Fruit fly (Drosophila melanogaster): ENCODE results near the gene CG6428.

CG6428 gene

DNA sequence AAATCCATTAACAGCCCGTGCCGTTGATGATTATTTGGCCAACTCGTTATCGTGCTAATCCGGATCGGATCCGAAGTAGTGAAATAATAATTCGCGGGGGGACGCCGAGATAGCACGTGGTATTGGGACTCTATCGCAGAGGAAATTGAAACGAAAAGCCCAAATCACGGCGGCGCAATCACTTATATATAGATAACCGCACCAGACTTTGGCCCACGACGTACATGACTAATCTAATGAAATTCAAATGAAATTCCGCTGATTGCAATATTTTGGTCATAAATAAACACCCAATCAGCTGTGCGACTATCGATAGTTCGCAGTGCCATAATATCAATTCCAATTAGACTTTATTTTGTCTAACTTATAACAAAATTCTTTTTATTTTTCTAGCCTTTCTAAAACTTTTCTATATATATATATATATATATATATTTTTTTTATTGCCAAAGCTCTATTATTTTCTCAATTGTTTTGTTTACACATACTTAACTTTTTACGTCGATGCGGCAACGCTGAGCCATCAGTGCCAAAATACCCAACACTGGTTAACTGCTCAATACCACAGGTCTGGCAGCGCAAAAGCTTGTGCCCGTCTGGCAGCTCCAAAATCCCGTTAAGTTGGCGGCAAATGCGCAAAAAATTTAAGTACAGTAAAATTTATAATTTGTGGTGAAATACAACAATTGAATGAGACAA, at the start of gene CG6428 (continued):
- peak; percentile 48 for TF ChIP-seq CG12299 (tag; optimal IDR thresholded peaks at IDR 0.05)
- peak; percentile 31 for TF ChIP-seq CG13624 (GFP tag; optimal IDR thresholded peaks at IDR 0.05)
- no peak for TF ChIP-seq Trl (optimal IDR thresholded peaks at IDR 0.05)
- TF ChIP-seq Trl (GFP tag; optimal IDR thresholded peaks at IDR 0.05), result peak; percentile 33
- peak; percentile 65 for TF ChIP-seq CG16813 (GFP tag; IDR thresholded peaks at IDR 0.05; ENCODE audit: partially characterized antibody)
- TF ChIP-seq ewg (GFP tag; optimal IDR thresholded peaks at IDR 0.05), result no peak
- TF ChIP-seq pzg (GFP tag; optimal IDR thresholded peaks at IDR 0.05), result peak; percentile 81
- TF ChIP-seq CG5180 (GFP tag; optimal IDR thresholded peaks at IDR 0.05), result no peak
- TF ChIP-seq vvl (GFP tag; IDR thresholded peaks at IDR 0.05), result peak; percentile 71
- peak; percentile 87 for TF ChIP-seq E2f2 (GFP tag; IDR thresholded peaks at IDR 0.05)
- peak in 1 of 2 experiments; percentile 91 for TF ChIP-seq insv (GFP tag; optimal IDR thresholded peaks at IDR 0.05)
- no peak for TF ChIP-seq CG12104 (GFP tag; optimal IDR thresholded peaks at IDR 0.05)
- peak; percentile 19 for TF ChIP-seq CG9609 (GFP tag; optimal IDR thresholded peaks at IDR 0.05)
- no peak for TF ChIP-seq fd3F (GFP tag; optimal IDR thresholded peaks at IDR 0.05)
- TF ChIP-seq bcd (GFP tag; optimal IDR thresholded peaks at IDR 0.05), result peak; percentile 21
- no peak for TF ChIP-seq Gsc (GFP tag; IDR thresholded peaks at IDR 0.05)
- TF ChIP-seq Sry-β (GFP tag; optimal IDR thresholded peaks at IDR 0.05), result no peak
- no peak for TF ChIP-seq Side (GFP tag; optimal IDR thresholded peaks at IDR 0.05)
- no peak for TF ChIP-seq Mrtf (GFP tag; IDR thresholded peaks at IDR 0.05)
- no peak for TF ChIP-seq nom (GFP tag; optimal IDR thresholded peaks at IDR 0.05)
- TF ChIP-seq CG42726 (GFP tag; IDR thresholded peaks at IDR 0.05; ENCODE audit: partially characterized antibody), result 0 out of 2 replicates have a peak, but pooled peaks have one; percentile 45
- TF ChIP-seq her (GFP tag; optimal IDR thresholded peaks at IDR 0.05), result no peak
- TF ChIP-seq bsh (GFP tag; optimal IDR thresholded peaks at IDR 0.05), result peak in 1 of 2 experiments; percentile 26
- TF ChIP-seq Dip3 (GFP tag; optimal IDR thresholded peaks at IDR 0.05), result no peak
- TF ChIP-seq CG18599 (GFP tag; optimal IDR thresholded peaks at IDR 0.05), result peak; percentile 55
- no peak; the same call in 1 of the 2 replicates for TF ChIP-seq CG6689 (GFP tag; IDR thresholded peaks at IDR 0.05)
- no peak for TF ChIP-seq Poxn (GFP tag; IDR thresholded peaks at IDR 0.05)
- TF ChIP-seq H2.0 (GFP tag; IDR thresholded peaks at IDR 0.05), result 0 out of 2 replicates have a peak, but pooled peaks have one; percentile 12
- TF ChIP-seq Tbp (GFP tag; optimal IDR thresholded peaks at IDR 0.05), result no peak
- TF ChIP-seq CG7271 (tag; optimal IDR thresholded peaks at IDR 0.05), result no peak
- TF ChIP-seq CG32772 (GFP tag; IDR thresholded peaks at IDR 0.05), result no peak
- peak; percentile 18 for TF ChIP-seq YL-1 (GFP tag; optimal IDR thresholded peaks at IDR 0.05)
- no peak for TF ChIP-seq CG7839 (tag; optimal IDR thresholded peaks at IDR 0.05)
- no peak for TF ChIP-seq wek (GFP tag; optimal IDR thresholded peaks at IDR 0.05)
- TF ChIP-seq Nf-YB (GFP tag; optimal IDR thresholded peaks at IDR 0.05), result peak; percentile 46
- no peak for TF ChIP-seq CHES-1-like (GFP tag; optimal IDR thresholded peaks at IDR 0.05)
- TF ChIP-seq CG10267 (tag; optimal IDR thresholded peaks at IDR 0.05), result peak; percentile 93
- no peak for TF ChIP-seq da (GFP tag; optimal IDR thresholded peaks at IDR 0.05)
- TF ChIP-seq Spps (tag; optimal IDR thresholded peaks at IDR 0.05), result no peak
- TF ChIP-seq chm (GFP tag; IDR thresholded peaks at IDR 0.05), result no peak
- no peak for TF ChIP-seq CG4360 (GFP tag; IDR thresholded peaks at IDR 0.05)
- peak; percentile 64 for TF ChIP-seq Dref (GFP tag; IDR thresholded peaks at IDR 0.05)
- TF ChIP-seq CG4404 (GFP tag; IDR thresholded peaks at IDR 0.05), result no peak
- 0 out of 2 replicates have a peak, but pooled peaks have one; percentile 37 for TF ChIP-seq nerfin-2 (GFP tag; IDR thresholded peaks at IDR 0.05; ENCODE audit: partially characterized antibody)
- peak in 1 of 2 experiments; percentile 7 for TF ChIP-seq Pdp1 (GFP tag; optimal IDR thresholded peaks at IDR 0.05)
- TF ChIP-seq Rx (GFP tag; IDR thresholded peaks at IDR 0.05), result no peak
- peak; percentile 30 for TF ChIP-seq Hsf (GFP tag; optimal IDR thresholded peaks at IDR 0.05)
- no peak for TF ChIP-seq zf30C (GFP tag; optimal IDR thresholded peaks at IDR 0.05)
- peak; percentile 43; the same call in 1 of the 2 replicates for TF ChIP-seq ranshi (GFP tag; IDR thresholded peaks at IDR 0.05)
- no peak for TF ChIP-seq otp (GFP tag; IDR thresholded peaks at IDR 0.05)
